Worm (Caenorhabditis elegans) whole organism, L4 larva: ENCODE measurements around the gene Y46G5A.20.

ENCODE experiments used
- F37D6.2 ChIP-seq: sonication (generic microtip); optimal IDR thresholded peaks from 2 replicates; lab custom pipeline; 2016; ENCODE audit warnings: mild to moderate bottlenecking, missing genetic modification characterization, missing compliant biosample characterization
- F44E2.7 ChIP-seq: fragments of 200-800 bp; sonication (Bioruptor generic); IDR thresholded peaks from 2 replicates; pipeline ENCODE4 v2.1.2; 2022; ENCODE audit warnings: missing genetic modification characterization, missing compliant biosample characterization
- T26A8.4 ChIP-seq: fragments of 200-800 bp; sonication (Bioruptor generic); IDR thresholded peaks from 2 replicates; pipeline ENCODE4 v1.3.6; 2022; ENCODE audit warnings: missing genetic modification characterization, missing compliant biosample characterization
- Y48G9A.11 ChIP-seq: fragments of 200-800 bp; sonication (Bioruptor generic); IDR thresholded peaks from 2 replicates; pipeline ENCODE4 v1.3.6; 2022; ENCODE audit warnings: missing genetic modification reagents, missing genetic modification characterization, missing compliant biosample characterization
- ZK337.2 ChIP-seq: fragments of 200-800 bp; sonication (Bioruptor generic); IDR thresholded peaks from 2 replicates; pipeline ENCODE4 v1.3.6; 2022; ENCODE audit warnings: missing genetic modification reagents, missing genetic modification characterization, missing compliant biosample characterization
- ZK546.5 ChIP-seq, 2 experiments: sonication (generic microtip); optimal IDR thresholded peaks; 2 replicates each; lab custom pipeline; 2017; ENCODE audit warnings: missing biosample characterization in 2 of 2, missing genetic modification characterization in 2 of 2
- ama-1 ChIP-seq: fragments of 150-350 bp; optimal IDR thresholded peaks from 2 replicates; lab custom pipeline; 2014; ENCODE audit warnings: inconsistent platforms, mixed read lengths
- arid-1 ChIP-seq: fragments of 200-800 bp; sonication (Bioruptor generic); conservative IDR thresholded peaks from 2 replicates; pipeline ENCODE4 v1.3.6; 2022; ENCODE audit warnings: missing genetic modification reagents, missing genetic modification characterization, missing compliant biosample characterization
- ceh-28 ChIP-seq: fragments of 150-350 bp; optimal IDR thresholded peaks from 2 replicates; lab custom pipeline; 2014; ENCODE audit warnings: missing biosample characterization, missing genetic modification reagents, missing genetic modification characterization
- ceh-44 ChIP-seq: fragments of 200-800 bp; sonication (Bioruptor generic); IDR thresholded peaks from 2 replicates; pipeline ENCODE4 v1.3.6; 2022; ENCODE audit warnings: missing genetic modification reagents, missing genetic modification characterization, missing compliant biosample characterization
- ceh-82 ChIP-seq: sonication (generic microtip); optimal IDR thresholded peaks from 2 replicates; lab custom pipeline; 2017; ENCODE audit warnings: missing biosample characterization, missing genetic modification characterization
- ces-1 ChIP-seq: fragments of 150-350 bp; sonication (generic microtip); optimal IDR thresholded peaks from 4 replicates; lab custom pipeline; 2014; ENCODE audit warnings: missing biosample characterization, missing genetic modification reagents, missing genetic modification characterization
- ctbp-1 ChIP-seq: fragments of 200-800 bp; sonication (Bioruptor generic); IDR thresholded peaks from 2 replicates; pipeline ENCODE4 v1.3.6; 2022; ENCODE audit warnings: missing genetic modification reagents, missing genetic modification characterization, missing compliant biosample characterization
- daf-16 ChIP-seq, 3 experiments: sonication (generic microtip); optimal IDR thresholded peaks; 2 replicates each; lab custom pipeline; 2016 to 2017; ENCODE audit warnings: missing genetic modification characterization in 3 of 3, missing genetic modification reagents in 3 of 3, mild to moderate bottlenecking in 2 of 3, missing compliant biosample characterization in 2 of 3, missing biosample characterization in 1 of 3, moderate library complexity in 1 of 3
- dmd-8 ChIP-seq: fragments of 200-800 bp; sonication (Bioruptor generic); IDR thresholded peaks from 2 replicates; pipeline ENCODE4 v1.3.6; 2022; ENCODE audit warnings: missing genetic modification characterization, missing compliant biosample characterization
- dpl-1 ChIP-seq: fragments of 150-350 bp; optimal IDR thresholded peaks from 2 replicates; lab custom pipeline; 2014; ENCODE audit warnings: missing biosample characterization, missing genetic modification reagents, missing genetic modification characterization
- duxl-1 ChIP-seq: sonication (generic microtip); optimal IDR thresholded peaks from 2 replicates; lab custom pipeline; 2016; ENCODE audit warnings: mild to moderate bottlenecking, missing genetic modification characterization, moderate library complexity, missing compliant biosample characterization; ENCODE audit not compliant: poor library complexity
- dve-1 ChIP-seq: sonication (generic microtip); optimal IDR thresholded peaks from 2 replicates; lab custom pipeline; 2017; ENCODE audit warnings: antibody characterized with exemption, mild to moderate bottlenecking, missing genetic modification characterization, missing compliant biosample characterization; ENCODE audit not compliant: insufficient read depth
- egl-43 ChIP-seq: fragments of 200-800 bp; sonication (Bioruptor generic); IDR thresholded peaks from 2 replicates; pipeline ENCODE4 v1.3.6; 2022; ENCODE audit warnings: missing genetic modification reagents, missing genetic modification characterization, missing compliant biosample characterization
- fos-1 ChIP-seq: fragments of 150-350 bp; optimal IDR thresholded peaks from 2 replicates; lab custom pipeline; 2014; ENCODE audit warnings: missing biosample characterization, missing genetic modification characterization
- gei-8 ChIP-seq: fragments of 200-800 bp; sonication (Bioruptor generic); optimal IDR thresholded peaks from 2 replicates; lab custom pipeline; 2018; ENCODE audit warnings: mild to moderate bottlenecking, missing genetic modification characterization, missing compliant biosample characterization
- hlh-11 ChIP-seq: fragments of 200-800 bp; sonication (Bioruptor generic); optimal IDR thresholded peaks from 2 replicates; lab custom pipeline; 2018; ENCODE audit warnings: mild to moderate bottlenecking, missing genetic modification characterization, missing compliant biosample characterization
- hlh-30 ChIP-seq: sonication (generic microtip); optimal IDR thresholded peaks from 2 replicates; lab custom pipeline; 2017; ENCODE audit warnings: antibody characterized with exemption, mild to moderate bottlenecking, missing genetic modification characterization, missing compliant biosample characterization; ENCODE audit not compliant: insufficient read depth
- lim-7 ChIP-seq: fragments of 200-800 bp; sonication (Bioruptor generic); IDR thresholded peaks from 2 replicates; pipeline ENCODE4 v1.3.6; 2022; ENCODE audit warnings: missing genetic modification characterization, missing compliant biosample characterization
- lin-38 ChIP-seq: fragments of 200-800 bp; sonication (Bioruptor generic); IDR thresholded peaks from 2 replicates; pipeline ENCODE4 v1.3.6; 2022; ENCODE audit warnings: missing genetic modification reagents, missing genetic modification characterization, missing compliant biosample characterization
- lir-3 ChIP-seq: sonication (generic microtip); optimal IDR thresholded peaks from 2 replicates; lab custom pipeline; 2016; ENCODE audit warnings: mild to moderate bottlenecking, missing genetic modification characterization, missing compliant biosample characterization
- lsy-2 ChIP-seq, 2 experiments: fragments of 150-350 bp in 1 of 2; sonication (generic microtip) in 1 of 2; optimal IDR thresholded peaks; 2 replicates each; lab custom pipeline; 2014 to 2017; ENCODE audit warnings: missing biosample characterization in 2 of 2, missing genetic modification characterization in 2 of 2
- madf-5 ChIP-seq, 2 experiments: fragments of 200-800 bp; sonication (Bioruptor generic); IDR thresholded peaks; 2 replicates each; pipeline ENCODE4 v1.3.6; 2022; ENCODE audit warnings: missing compliant biosample characterization in 2 of 2, missing genetic modification characterization in 2 of 2
- mdl-1 ChIP-seq, 2 experiments: fragments of 150-350 bp in 1 of 2; sonication (generic microtip) in 1 of 2; optimal IDR thresholded peaks; 2 replicates each; lab custom pipeline; 2014 to 2017; ENCODE audit warnings: missing biosample characterization in 2 of 2, missing genetic modification characterization in 2 of 2
- nhr-10 ChIP-seq: fragments of 150-350 bp; optimal IDR thresholded peaks from 2 replicates; lab custom pipeline; 2014; ENCODE audit warnings: missing biosample characterization, missing genetic modification characterization
- nhr-102 ChIP-seq: sonication (generic microtip); optimal IDR thresholded peaks from 2 replicates; lab custom pipeline; 2016; ENCODE audit warnings: mild to moderate bottlenecking, missing genetic modification characterization, moderate library complexity, missing compliant biosample characterization
- nhr-11 ChIP-seq: fragments of 150-350 bp; optimal IDR thresholded peaks from 2 replicates; lab custom pipeline; 2014; ENCODE audit warnings: missing biosample characterization, missing genetic modification characterization
- nhr-41 ChIP-seq: fragments of 200-800 bp; sonication (Bioruptor generic); IDR thresholded peaks from 2 replicates; pipeline ENCODE4 v1.3.6; 2022; ENCODE audit warnings: missing genetic modification reagents, missing genetic modification characterization, missing compliant biosample characterization
- nhr-42 ChIP-seq: fragments of 200-800 bp; sonication (Bioruptor generic); IDR thresholded peaks from 2 replicates; pipeline ENCODE4 v1.3.6; 2022; ENCODE audit warnings: missing genetic modification characterization, missing compliant biosample characterization
- nhr-48 ChIP-seq: sonication (generic microtip); optimal IDR thresholded peaks from 2 replicates; lab custom pipeline; 2016; ENCODE audit warnings: mild to moderate bottlenecking, missing genetic modification characterization, missing compliant biosample characterization
- pha-4 ChIP-seq, 2 experiments: fragments of 150-350 bp in 1 of 2; fragments of 200-800 bp in 1 of 2; sonication (Bioruptor generic) in 1 of 2; IDR thresholded peaks in 1 of 2; optimal IDR thresholded peaks in 1 of 2; 2 replicates each; pipeline versions ENCODE4 v1.3.6 to Lab custom; 2014 to 2022; ENCODE audit warnings: missing genetic modification characterization in 2 of 2, missing genetic modification reagents in 2 of 2, missing biosample characterization in 1 of 2, missing compliant biosample characterization in 1 of 2
- php-3 ChIP-seq: fragments of 200-800 bp; sonication (Bioruptor generic); IDR thresholded peaks from 2 replicates; pipeline ENCODE4 v1.3.6; 2022; ENCODE audit warnings: missing genetic modification reagents, missing genetic modification characterization, missing compliant biosample characterization
- pqm-1 ChIP-seq: sonication (generic microtip); optimal IDR thresholded peaks from 2 replicates; lab custom pipeline; 2017; ENCODE audit warnings: missing biosample characterization, missing genetic modification characterization
- set-16 ChIP-seq: fragments of 200-800 bp; sonication (Bioruptor generic); IDR thresholded peaks from 2 replicates; pipeline ENCODE4 v1.3.6; 2022; ENCODE audit warnings: missing genetic modification reagents, missing genetic modification characterization, missing compliant biosample characterization
- snpc-1.2 ChIP-seq: fragments of 200-800 bp; sonication (Bioruptor generic); IDR thresholded peaks from 2 replicates; pipeline ENCODE4 v1.3.6; 2022; ENCODE audit warnings: missing genetic modification reagents, missing genetic modification characterization, missing compliant biosample characterization
- snpc-4 ChIP-seq: fragments of 150-350 bp; optimal IDR thresholded peaks from 2 replicates; lab custom pipeline; 2014; ENCODE audit warnings: missing biosample characterization, missing genetic modification characterization
- spr-1 ChIP-seq: sonication (generic microtip); optimal IDR thresholded peaks from 2 replicates; lab custom pipeline; 2016; ENCODE audit warnings: mild to moderate bottlenecking, missing genetic modification characterization, missing compliant biosample characterization
- spr-3 ChIP-seq: fragments of 200-800 bp; sonication (Bioruptor generic); optimal IDR thresholded peaks from 2 replicates; lab custom pipeline; 2018; ENCODE audit warnings: mild to moderate bottlenecking, missing genetic modification characterization, missing compliant biosample characterization
- zfp-2 ChIP-seq: sonication (generic microtip); optimal IDR thresholded peaks from 2 replicates; lab custom pipeline; 2016; ENCODE audit warnings: mild to moderate bottlenecking, missing genetic modification characterization, missing compliant biosample characterization
- zfp-3 ChIP-seq: fragments of 200-800 bp; sonication (Bioruptor generic); conservative IDR thresholded peaks from 2 replicates; pipeline ENCODE4 v1.3.6; 2022; ENCODE audit warnings: missing genetic modification reagents, missing genetic modification characterization, missing compliant biosample characterization
- zip-2 ChIP-seq: fragments of 150-350 bp; optimal IDR thresholded peaks from 2 replicates; lab custom pipeline; 2014; ENCODE audit warnings: missing biosample characterization, missing genetic modification characterization

Gene Y46G5A.20

ce11 chrII:12778374-12778773, 32.4 kb upstream of the Y46G5A.20 start (continued):
- TF ChIP-seq arid-1 (GFP tag; lab: Robert Waterston, UW) (peak; percentile 40), nhr-42 (peak; percentile 80; the same call in 1 of the 2 replicates)
- TF ChIP-seq, all 104 proteins: peak for 33; not testable (repeated sequence) for 71

- no peak for TF ChIP-seq lir-3
- TF ChIP-seq daf-16 (GFP tag; optimal IDR thresholded peaks at IDR 0.05; lab: Kevin White, UChicago): no peak
- TF ChIP-seq daf-16 (tag; optimal IDR thresholded peaks at IDR 0.05; lab: Kevin White, UChicago): peak; percentile 75
- no peak for TF ChIP-seq nhr-11 (tag; lab: Kevin White, UChicago)
- TF ChIP-seq dve-1 (tag; lab: Kevin White, UChicago): peak; percentile 0
- TF ChIP-seq nhr-41: no peak
- TF ChIP-seq mdl-1 (tag; optimal IDR thresholded peaks at IDR 0.05; lab: Kevin White, UChicago): peak; percentile 40 to 54
- TF ChIP-seq dpl-1 (GFP tag; lab: Kevin White, UChicago): no peak
- TF ChIP-seq ceh-28 (tag; lab: Kevin White, UChicago): no peak
- no peak for TF ChIP-seq pha-4 (GFP tag; IDR thresholded peaks at IDR 0.05; lab: Robert Waterston, UW)
- peak; percentile 12 for TF ChIP-seq pha-4 (tag; optimal IDR thresholded peaks at IDR 0.05; lab: Kevin White, UChicago)
- no peak for TF ChIP-seq zfp-2 (tag; lab: Kevin White, UChicago)
- TF ChIP-seq ZK337.2 (GFP tag; lab: Robert Waterston, UW): no peak
- no peak for TF ChIP-seq egl-43
- TF ChIP-seq hlh-30: peak; percentile 25
- no peak for TF ChIP-seq hlh-11 (tag; lab: Kevin White, UChicago)
- TF ChIP-seq zip-2 (tag; lab: Kevin White, UChicago): no peak
- no peak for TF ChIP-seq ces-1 (GFP tag; lab: Kevin White, UChicago)
Observed at ce11 chrII:12785391-12785790, 25.4 kb upstream of the Y46G5A.20 start, which contains the start of gene Y46G5A.15. Gene Y46G5A.15 (minus strand): TSS chrII:12785416.

- peak; percentile 77 for TF ChIP-seq T26A8.4 (GFP tag; lab: Robert Waterston, UW)
- TF ChIP-seq snpc-4 (tag; lab: Kevin White, UChicago): no peak
- no peak for TF ChIP-seq ZK337.2 (GFP tag; lab: Robert Waterston, UW)
- peak; percentile 76 for TF ChIP-seq lin-38 (GFP tag; lab: Robert Waterston, UW)
- TF ChIP-seq mdl-1 (tag; optimal IDR thresholded peaks at IDR 0.05; lab: Kevin White, UChicago): no peak
- TF ChIP-seq Y48G9A.11: peak; percentile 41; the same call in 1 of the 2 replicates
- TF ChIP-seq lim-7: no peak
- no peak for TF ChIP-seq madf-5 (GFP tag; IDR thresholded peaks at IDR 0.05; lab: Robert Waterston, UW)
- 0 out of 2 replicates have a peak, but pooled peaks have one; percentile 28 for TF ChIP-seq php-3 (GFP tag; lab: Robert Waterston, UW)
- TF ChIP-seq lsy-2 (tag; optimal IDR thresholded peaks at IDR 0.05; lab: Kevin White, UChicago): no peak
- no peak for TF ChIP-seq dmd-8 (GFP tag; lab: Robert Waterston, UW)
- TF ChIP-seq ama-1 (lab: Kevin White, UChicago): peak; percentile 59
- TF ChIP-seq F37D6.2 (tag; lab: Kevin White, UChicago): no peak
- no peak for TF ChIP-seq set-16
- peak; percentile 53 for TF ChIP-seq nhr-102 (tag; lab: Kevin White, UChicago)
- TF ChIP-seq nhr-48 (tag; lab: Kevin White, UChicago): peak; percentile 42
- TF ChIP-seq spr-3 (GFP tag; lab: Kevin White, UChicago): peak; percentile 57
- TF ChIP-seq zfp-3 (GFP tag; lab: Robert Waterston, UW): no peak
- no peak; the same call in 1 of the 2 replicates for TF ChIP-seq egl-43
- TF ChIP-seq fos-1 (tag; lab: Kevin White, UChicago): no peak
- no peak for TF ChIP-seq duxl-1 (tag; lab: Kevin White, UChicago)
- TF ChIP-seq hlh-30: no peak
- peak; percentile 71 for TF ChIP-seq spr-1 (tag; lab: Kevin White, UChicago)
- TF ChIP-seq F44E2.7: no peak
- TF ChIP-seq ZK546.5 (tag; optimal IDR thresholded peaks at IDR 0.05; lab: Kevin White, UChicago): no peak
- peak; percentile 47 for TF ChIP-seq gei-8 (GFP tag; lab: Kevin White, UChicago)
- peak; percentile 20 for TF ChIP-seq nhr-10 (tag; lab: Kevin White, UChicago)
- TF ChIP-seq ceh-44 (GFP tag; lab: Robert Waterston, UW): no peak
- TF ChIP-seq pqm-1 (tag; lab: Kevin White, UChicago): no peak
- peak; percentile 56; the same call in 1 of the 2 replicates for TF ChIP-seq snpc-1.2 (GFP tag; lab: Robert Waterston, UW)
- TF ChIP-seq ceh-82 (tag; lab: Kevin White, UChicago): no peak
- no peak for TF ChIP-seq zfp-2 (tag; lab: Kevin White, UChicago)
- TF ChIP-seq ctbp-1 (GFP tag; lab: Robert Waterston, UW): 0 out of 2 replicates have a peak, but pooled peaks have one; percentile 16
Observed at ce11 chrII:12787831-12788248, 23.0 kb upstream of the Y46G5A.20 start, which contains the start of gene alkb-7. Gene alkb-7 (minus strand): TSS chrII:12788153.
